Fruit fly (Drosophila melanogaster) S2 (cell line): Measurements from ENCODE around the gene CG6738.

ENCODE experiments used
- CG8478 ChIP-seq: fragments of >200 bp; optimal IDR thresholded peaks from 2 replicates; lab custom pipeline; 2018
- CTCF ChIP-seq, 2 experiments: fragments of >200 bp; optimal IDR thresholded peaks; 2 replicates each; lab custom pipeline; 2018

DNA sequence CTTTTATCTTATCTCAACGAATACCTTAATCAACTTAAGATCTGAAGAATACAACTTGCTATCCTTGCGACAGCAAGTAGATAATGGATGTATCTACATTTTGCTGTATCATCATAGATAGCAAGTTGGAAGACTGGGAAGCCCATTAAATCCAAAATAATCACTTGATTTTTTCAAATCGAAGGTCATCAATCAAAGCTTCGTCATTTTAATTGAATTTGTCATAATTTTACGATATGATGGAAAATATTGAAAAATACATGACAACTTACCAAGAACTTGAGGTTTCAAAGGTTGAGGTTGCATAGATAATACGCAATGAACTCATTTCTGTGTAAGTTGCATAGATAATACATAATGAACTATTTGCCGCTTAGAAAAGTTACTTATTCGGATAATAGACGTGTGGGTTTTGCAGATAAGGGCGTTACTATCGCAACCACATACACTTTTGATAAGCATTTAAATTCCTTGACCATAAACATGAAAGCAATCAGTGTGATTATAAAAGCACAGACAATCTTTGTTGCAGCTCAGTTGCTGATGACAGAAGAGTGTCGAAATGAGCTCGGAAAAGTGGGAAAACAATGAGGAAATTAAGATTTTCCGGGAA, 2.0 kb upstream of the CG6738 start, which contains the start of gene CG6733:
- TF ChIP-seq CG8478 (lab: Kevin White, UChicago) (no peak), CTCF (optimal IDR thresholded peaks at IDR 0.05; lab: Kevin White, UChicago) (no peak)
